Worm (Caenorhabditis elegans) whole organism, L4 larva: ENCODE data around the gene ZK6.6.

Source experiments
- ces-1 ChIP-seq: fragments of 150-350 bp; sonication (generic microtip); optimal IDR thresholded peaks from 4 replicates; lab custom pipeline; 2014; ENCODE audit warnings: missing biosample characterization, missing genetic modification reagents, missing genetic modification characterization
- madf-9 ChIP-seq: fragments of 200-800 bp; sonication (Bioruptor generic); conservative IDR thresholded peaks from 2 replicates; pipeline ENCODE4 v1.3.6; 2022; ENCODE audit warnings: missing genetic modification reagents, missing genetic modification characterization, missing compliant biosample characterization
- nhr-28 ChIP-seq: fragments of 150-350 bp; optimal IDR thresholded peaks from 2 replicates; lab custom pipeline; 2014; ENCODE audit warnings: missing biosample characterization, missing genetic modification characterization

- no peak for TF ChIP-seq madf-9 (GFP tag; lab: Robert Waterston, UW)
- TF ChIP-seq ces-1 (GFP tag; lab: Kevin White, UChicago): no peak
- no peak for TF ChIP-seq nhr-28 (tag; lab: Kevin White, UChicago)
These were observed 15.3 kb upstream of the ZK6.6 start for ce11 chrV:373192-373591.
